Worm (Caenorhabditis elegans) whole organism, midembryonic: ENCODE measurements around the gene srz-18.

ENCODE experiments used
- T22C8.4 ChIP-seq: fragments of 200-800 bp; sonication (Bioruptor generic); IDR thresholded peaks from 2 replicates; pipeline ENCODE4 v1.3.6; 2022; ENCODE audit warnings: missing genetic modification characterization, missing compliant biosample characterization
- cog-1 ChIP-seq: sonication (generic microtip); optimal IDR thresholded peaks from 2 replicates; lab custom pipeline; 2016; ENCODE audit warnings: missing genetic modification characterization, missing compliant biosample characterization
- flt-1 ChIP-seq: fragments of 200-800 bp; sonication (Bioruptor generic); IDR thresholded peaks from 2 replicates; pipeline ENCODE4 v1.3.6; 2022; ENCODE audit warnings: missing genetic modification characterization, missing compliant biosample characterization
- klf-2 ChIP-seq: fragments of 200-800 bp; sonication (Bioruptor generic); conservative IDR thresholded peaks from 2 replicates; pipeline ENCODE4 v1.3.6; 2022; ENCODE audit warnings: missing genetic modification reagents, missing genetic modification characterization, missing compliant biosample characterization
- med-1 ChIP-seq: sonication (generic microtip); optimal IDR thresholded peaks from 2 replicates; lab custom pipeline; 2017; ENCODE audit warnings: missing genetic modification characterization, mild to moderate bottlenecking, missing compliant biosample characterization, antibody characterized with exemption, missing genetic modification reagents; ENCODE audit not compliant: insufficient read depth
- ref-1 ChIP-seq: fragments of 200-800 bp; sonication (Bioruptor generic); conservative IDR thresholded peaks from 2 replicates; pipeline ENCODE4 v1.3.6; 2022; ENCODE audit warnings: missing genetic modification reagents, missing genetic modification characterization, missing compliant biosample characterization
- tab-1 ChIP-seq: fragments of 200-800 bp; sonication (Bioruptor generic); IDR thresholded peaks from 2 replicates; pipeline ENCODE4 v1.3.6; 2022; ENCODE audit warnings: missing genetic modification characterization, missing compliant biosample characterization
- ztf-23 ChIP-seq: fragments of 200-800 bp; sonication (Bioruptor generic); IDR thresholded peaks from 2 replicates; pipeline ENCODE4 v1.3.6; 2022; ENCODE audit warnings: missing genetic modification reagents, missing genetic modification characterization, missing compliant biosample characterization
- ztf-29 ChIP-seq: fragments of 200-800 bp; sonication (Bioruptor generic); IDR thresholded peaks from 2 replicates; pipeline ENCODE4 v1.3.6; 2022; ENCODE audit warnings: missing genetic modification reagents, missing genetic modification characterization, missing compliant biosample characterization

DNA sequence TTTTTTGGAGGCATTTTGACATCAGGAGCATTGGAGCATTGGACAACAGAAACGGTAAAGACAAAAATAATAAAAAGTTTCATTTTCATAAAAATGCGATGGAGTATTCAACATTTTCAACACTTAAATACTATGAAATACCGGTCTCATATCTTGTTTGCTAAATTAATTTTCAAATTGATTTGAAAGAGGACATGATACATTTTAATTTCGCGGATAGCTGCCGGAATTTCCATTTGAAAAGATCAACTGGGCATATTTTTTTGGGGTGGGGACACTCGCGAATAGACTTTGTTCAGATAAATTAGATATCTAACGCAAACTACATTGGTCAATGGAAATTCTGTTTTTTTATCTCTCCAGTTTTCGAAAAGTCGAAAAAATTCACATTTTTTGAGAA is 31.8 kb upstream of the srz-18 start, which contains the start of gene F26F2.10:
- TF ChIP-seq cog-1 (no peak), ref-1 (no peak), flt-1 (GFP tag; lab: Robert Waterston, UW) (no peak), ztf-23 (GFP tag; lab: Robert Waterston, UW) (no peak), klf-2 (GFP tag; lab: Robert Waterston, UW) (no peak), med-1 (no peak), tab-1 (GFP tag; lab: Robert Waterston, UW) (no peak), ztf-29 (no peak), T22C8.4 (GFP tag; lab: Robert Waterston, UW) (no peak)
